Worm (Caenorhabditis elegans): ENCODE data around the gene cest-9.1.

Gene cest-9.1

DNA sequence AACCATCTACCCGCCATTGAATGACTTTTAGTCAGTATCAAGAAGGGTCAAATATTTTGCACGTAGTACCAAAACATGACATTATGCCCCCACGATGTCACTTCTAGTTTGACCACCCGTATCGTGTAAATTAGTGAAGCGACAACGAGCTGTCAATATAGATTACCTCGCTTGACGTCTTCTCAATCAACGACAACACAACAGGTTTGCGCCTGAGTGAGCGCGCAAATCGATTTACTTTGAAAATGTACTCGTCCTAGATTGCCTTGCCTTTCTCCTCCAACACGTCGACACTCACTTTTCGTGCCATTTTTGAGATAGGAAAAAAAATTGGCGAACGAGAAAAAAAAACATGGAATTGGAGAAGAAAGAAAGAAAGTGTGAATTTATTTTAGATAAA lies 45.3 kb upstream of the cest-9.1 start (continued):
- TF ChIP-seq mab-5 (tag; optimal IDR thresholded peaks at IDR 0.05), result no peak

DNA sequence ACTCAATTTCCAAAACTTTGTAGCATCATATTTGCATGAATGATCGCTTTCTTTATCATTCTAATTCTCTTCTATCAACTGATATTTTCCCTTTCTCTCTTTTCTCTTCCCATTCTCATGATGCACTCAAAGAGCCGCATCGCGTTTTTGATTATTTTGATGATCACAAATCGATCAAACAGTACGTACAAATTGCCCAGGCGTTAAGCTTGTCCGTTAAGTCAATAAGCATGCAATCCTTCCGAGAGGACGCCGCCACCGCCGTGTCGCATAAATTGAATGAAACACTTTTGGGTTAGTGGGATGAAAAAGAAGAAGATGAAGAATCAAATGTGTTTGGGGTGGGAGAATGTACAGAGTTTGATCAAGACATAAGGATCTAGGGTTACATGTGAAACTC lies 44.4 kb upstream of the cest-9.1 start:
- TF ChIP-seq C34F6.9 (tag; optimal IDR thresholded peaks at IDR 0.05) (no peak), mab-5 (tag; optimal IDR thresholded peaks at IDR 0.05) (no peak), nhr-23 (tag; optimal IDR thresholded peaks at IDR 0.05) (no peak), unc-62 (GFP tag; optimal IDR thresholded peaks at IDR 0.05) (no peak), nhr-11 (tag; optimal IDR thresholded peaks at IDR 0.05) (no peak), lsy-2 (tag; optimal IDR thresholded peaks at IDR 0.05) (no peak), nhr-6 (tag; optimal IDR thresholded peaks at IDR 0.05) (no peak), sma-9 (GFP tag; optimal IDR thresholded peaks at IDR 0.05) (peak; percentile 10), sma-9 (tag; optimal IDR thresholded peaks at IDR 0.05) (no peak)

DNA sequence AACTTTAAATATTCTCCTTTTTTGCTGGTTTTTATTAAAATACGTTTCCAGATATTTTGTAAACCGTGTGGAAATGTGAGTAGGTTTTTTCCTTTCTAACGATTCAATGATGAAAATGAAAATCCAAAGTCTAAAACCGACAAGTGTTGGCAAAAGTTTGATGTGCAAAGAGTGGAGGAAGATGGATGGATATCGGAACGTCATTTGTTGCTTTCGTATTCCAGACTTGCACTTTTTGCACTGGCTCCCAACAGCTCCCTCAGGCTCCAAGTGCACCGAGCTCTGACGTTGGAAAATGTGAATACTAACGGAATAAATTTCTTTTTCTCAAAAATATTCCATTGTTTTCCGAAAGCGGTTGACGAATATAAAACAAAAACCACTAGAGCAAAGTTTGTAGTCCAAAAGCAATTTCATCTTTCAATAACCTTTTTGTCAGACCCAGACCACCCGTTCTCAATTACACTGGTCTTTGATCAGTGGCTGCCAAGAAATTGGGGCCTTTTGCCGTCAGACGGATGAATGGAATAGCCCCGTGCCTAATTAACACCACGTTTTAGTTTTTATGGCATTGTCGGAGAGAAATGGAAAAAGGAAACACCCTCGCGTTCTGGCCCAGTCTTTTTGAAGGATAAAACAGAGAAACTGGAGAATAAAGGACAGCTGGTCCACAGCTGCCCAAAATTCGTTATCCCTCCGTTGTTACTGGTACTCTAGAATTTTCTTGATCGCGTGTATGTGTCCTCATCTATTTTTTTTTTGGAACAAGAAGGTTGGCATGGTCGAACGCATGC lies 43.1 kb upstream of the cest-9.1 start:
- TF ChIP-seq nhr-6 (tag; optimal IDR thresholded peaks at IDR 0.05), result no peak
- no peak for TF ChIP-seq ceh-82 (tag; optimal IDR thresholded peaks at IDR 0.05)
- TF ChIP-seq R02D3.7 (tag; optimal IDR thresholded peaks at IDR 0.05), result no peak
- TF ChIP-seq sma-9 (GFP tag; optimal IDR thresholded peaks at IDR 0.05), result peak; percentile 2
- TF ChIP-seq sma-9 (tag; optimal IDR thresholded peaks at IDR 0.05), result no peak
- TF ChIP-seq nhr-10 (tag; optimal IDR thresholded peaks at IDR 0.05), result no peak
- TF ChIP-seq unc-62 (GFP tag; optimal IDR thresholded peaks at IDR 0.05), result peak; percentile 14
- TF ChIP-seq ZK546.5 (tag; optimal IDR thresholded peaks at IDR 0.05), result no peak
- no peak for TF ChIP-seq gmeb-1 (tag; optimal IDR thresholded peaks at IDR 0.05)
- TF ChIP-seq nhr-129 (tag; optimal IDR thresholded peaks at IDR 0.05), result peak; percentile 36
- TF ChIP-seq unc-55 (GFP tag; optimal IDR thresholded peaks at IDR 0.05), result peak; percentile 40
- TF ChIP-seq nhr-11 (tag; optimal IDR thresholded peaks at IDR 0.05), result no peak
- TF ChIP-seq ztf-1 (GFP tag; conservative IDR thresholded peaks at IDR 0.05), result no peak
- TF ChIP-seq lin-13 (GFP tag; optimal IDR thresholded peaks at IDR 0.05), result no peak
- TF ChIP-seq skn-1 (tag; optimal IDR thresholded peaks at IDR 0.05), result no peak
- no peak for TF ChIP-seq C34F6.9 (tag; optimal IDR thresholded peaks at IDR 0.05)
- no peak for TF ChIP-seq fos-1 (tag; optimal IDR thresholded peaks at IDR 0.05)
- no peak for TF ChIP-seq sma-3 (GFP tag; optimal IDR thresholded peaks at IDR 0.05)
- TF ChIP-seq mdl-1 (tag; optimal IDR thresholded peaks at IDR 0.05), result no peak
- no peak for TF ChIP-seq lin-11 (tag; optimal IDR thresholded peaks at IDR 0.05)
- TF ChIP-seq alr-1 (tag; optimal IDR thresholded peaks at IDR 0.05), result no peak
- no peak for TF ChIP-seq snpc-4 (tag; optimal IDR thresholded peaks at IDR 0.05)
- TF ChIP-seq zag-1 (tag; optimal IDR thresholded peaks at IDR 0.05), result peak; percentile 47
- no peak for TF ChIP-seq mbf-1 (tag; optimal IDR thresholded peaks at IDR 0.05)
- no peak for TF ChIP-seq ama-1 (optimal IDR thresholded peaks at IDR 0.05)
- TF ChIP-seq ztf-4 (tag; optimal IDR thresholded peaks at IDR 0.05), result no peak
- no peak for TF ChIP-seq nhr-12 (tag; optimal IDR thresholded peaks at IDR 0.05)
- peak; percentile 60 for TF ChIP-seq sem-4 (tag; optimal IDR thresholded peaks at IDR 0.05)
- TF ChIP-seq peb-1 (tag; optimal IDR thresholded peaks at IDR 0.05), result no peak
- no peak for TF ChIP-seq crh-2 (tag; optimal IDR thresholded peaks at IDR 0.05)
- no peak for TF ChIP-seq blmp-1 (tag; optimal IDR thresholded peaks at IDR 0.05; ENCODE audit: insufficient read depth)
- no peak for TF ChIP-seq lsy-2 (tag; optimal IDR thresholded peaks at IDR 0.05)
- no peak for TF ChIP-seq nhr-237 (tag; optimal IDR thresholded peaks at IDR 0.05)
- TF ChIP-seq nhr-77 (tag; optimal IDR thresholded peaks at IDR 0.05), result no peak
- no peak for TF ChIP-seq nhr-23 (tag; optimal IDR thresholded peaks at IDR 0.05)
- TF ChIP-seq aly-2 (tag; optimal IDR thresholded peaks at IDR 0.05), result no peak

DNA sequence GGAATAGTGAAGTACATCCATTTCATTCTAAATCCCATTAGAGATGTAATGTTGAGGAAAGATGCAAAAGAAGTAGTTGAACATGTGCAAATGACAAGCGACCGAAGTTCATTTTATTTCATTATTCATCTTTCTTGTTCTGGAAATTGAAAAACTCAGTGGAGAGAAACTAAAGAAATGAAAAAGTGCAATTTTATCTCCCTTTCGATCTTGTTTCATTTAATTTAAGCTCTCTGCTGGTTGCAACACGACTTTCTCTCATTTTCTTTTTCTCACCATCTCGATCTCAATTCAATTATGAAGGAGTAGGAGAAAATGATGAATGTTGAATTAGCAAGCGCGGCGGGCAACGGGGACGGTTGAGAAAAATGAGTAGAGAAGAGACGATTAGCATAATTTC lies 41.6 kb upstream of the cest-9.1 start:
- no peak for TF ChIP-seq ceh-82 (tag; optimal IDR thresholded peaks at IDR 0.05)
- TF ChIP-seq ztf-1 (GFP tag; conservative IDR thresholded peaks at IDR 0.05), result no peak
- TF ChIP-seq ztf-4 (tag; optimal IDR thresholded peaks at IDR 0.05), result no peak
- TF ChIP-seq R02D3.7 (tag; optimal IDR thresholded peaks at IDR 0.05), result no peak
- no peak for TF ChIP-seq unc-62 (GFP tag; optimal IDR thresholded peaks at IDR 0.05)
- no peak for TF ChIP-seq mbf-1 (tag; optimal IDR thresholded peaks at IDR 0.05)
- TF ChIP-seq Y55F3AM.14 (GFP tag; optimal IDR thresholded peaks at IDR 0.05), result no peak
- peak; percentile 26 for TF ChIP-seq sma-9 (GFP tag; optimal IDR thresholded peaks at IDR 0.05)
- TF ChIP-seq sma-9 (tag; optimal IDR thresholded peaks at IDR 0.05), result no peak
- TF ChIP-seq nhr-25 (tag; optimal IDR thresholded peaks at IDR 0.05), result no peak
- TF ChIP-seq unc-55 (GFP tag; optimal IDR thresholded peaks at IDR 0.05), result peak; percentile 58
- TF ChIP-seq lsy-2 (tag; optimal IDR thresholded peaks at IDR 0.05), result peak in 1 of 2 experiments; percentile 42
- peak; percentile 31 for TF ChIP-seq C34F6.9 (tag; optimal IDR thresholded peaks at IDR 0.05)
- peak; percentile 19 for TF ChIP-seq egl-27 (tag; optimal IDR thresholded peaks at IDR 0.05)
- TF ChIP-seq aly-2 (tag; optimal IDR thresholded peaks at IDR 0.05), result no peak
- TF ChIP-seq blmp-1 (tag; optimal IDR thresholded peaks at IDR 0.05; ENCODE audit: insufficient read depth), result no peak
- TF ChIP-seq sem-4 (tag; optimal IDR thresholded peaks at IDR 0.05), result peak; percentile 60
- no peak for TF ChIP-seq zag-1 (tag; optimal IDR thresholded peaks at IDR 0.05)
- TF ChIP-seq ceh-16 (tag; optimal IDR thresholded peaks at IDR 0.05), result no peak
- no peak for TF ChIP-seq ZK546.5 (tag; optimal IDR thresholded peaks at IDR 0.05)
- no peak for TF ChIP-seq nhr-21 (tag; optimal IDR thresholded peaks at IDR 0.05)
- no peak for TF ChIP-seq peb-1 (tag; optimal IDR thresholded peaks at IDR 0.05)
- no peak for TF ChIP-seq snpc-4 (tag; optimal IDR thresholded peaks at IDR 0.05)
- TF ChIP-seq crh-2 (tag; optimal IDR thresholded peaks at IDR 0.05), result peak; percentile 36
- no peak for TF ChIP-seq mdl-1 (tag; optimal IDR thresholded peaks at IDR 0.05)
- peak; percentile 1 for TF ChIP-seq nhr-129 (tag; optimal IDR thresholded peaks at IDR 0.05)

Data from whole organism, L2 larva.